Worm (Caenorhabditis elegans): ENCODE results near the gene T05G5.5.

T05G5.5 gene

ce11 chrIII:9721991-9722390 is 29.2 kb downstream of the T05G5.5 start (continued):
- TF ChIP-seq pqm-1 (tag; optimal IDR thresholded peaks at IDR 0.05) (peak; percentile 98), mep-1 (tag; optimal IDR thresholded peaks at IDR 0.05) (no peak), R02D3.7 (tag; optimal IDR thresholded peaks at IDR 0.05) (no peak), madf-9 (GFP tag; conservative IDR thresholded peaks at IDR 0.05) (no peak), lin-13 (GFP tag; optimal IDR thresholded peaks at IDR 0.05) (no peak), nhr-25 (tag; optimal IDR thresholded peaks at IDR 0.05; ENCODE audit: borderline replicate concordance, insufficient read depth) (no peak), ceh-62 (tag; optimal IDR thresholded peaks at IDR 0.05) (no peak), ztf-7 (tag; optimal IDR thresholded peaks at IDR 0.05) (no peak), Y75B8A.6 (GFP tag; IDR thresholded peaks at IDR 0.05) (no peak), tag-97 (GFP tag; IDR thresholded peaks at IDR 0.05) (no peak), nhr-10 (tag; optimal IDR thresholded peaks at IDR 0.05) (no peak), egl-27 (tag; optimal IDR thresholded peaks at IDR 0.05) (no peak), egl-43 (GFP tag; IDR thresholded peaks at IDR 0.05) (no peak), nhr-48 (tag; optimal IDR thresholded peaks at IDR 0.05) (peak; percentile 27), F26F4.8 (GFP tag; conservative IDR thresholded peaks at IDR 0.05) (no peak), ztf-11 (tag; optimal IDR thresholded peaks at IDR 0.05) (no peak), zip-11 (GFP tag; IDR thresholded peaks at IDR 0.05) (no peak), snpc-4 (tag; optimal IDR thresholded peaks at IDR 0.05) (no peak), zfp-2 (tag; optimal IDR thresholded peaks at IDR 0.05) (no peak), hif-1 (tag; optimal IDR thresholded peaks at IDR 0.05) (no peak), F49E8.2 (tag; optimal IDR thresholded peaks at IDR 0.05; ENCODE audit: borderline replicate concordance) (no peak), tra-1 (GFP tag; IDR thresholded peaks at IDR 0.05) (0 out of 2 replicates have a peak, but pooled peaks have one; percentile 56), mxl-2 (GFP tag; conservative IDR thresholded peaks at IDR 0.05) (no peak), Y105C5A.15 (GFP tag; IDR thresholded peaks at IDR 0.05) (no peak), vab-7 (GFP tag; IDR thresholded peaks at IDR 0.05) (no peak), nhr-102 (tag; optimal IDR thresholded peaks at IDR 0.05) (peak; percentile 13), ceh-32 (tag; optimal IDR thresholded peaks at IDR 0.05; ENCODE audit: poor library complexity) (no peak), zip-2 (tag; optimal IDR thresholded peaks at IDR 0.05) (no peak), D1046.2 (GFP tag; IDR thresholded peaks at IDR 0.05) (no peak), nhr-77 (tag; optimal IDR thresholded peaks at IDR 0.05) (peak; percentile 77), skn-1 (tag; optimal IDR thresholded peaks at IDR 0.05) (no peak), mdl-1 (tag; optimal IDR thresholded peaks at IDR 0.05) (peak in 1 of 2 experiments; percentile 34), F10B5.3 (tag; optimal IDR thresholded peaks at IDR 0.05) (no peak), snpc-1.2 (GFP tag; IDR thresholded peaks at IDR 0.05) (no peak), ZK337.2 (GFP tag; IDR thresholded peaks at IDR 0.05) (no peak), dpl-1 (GFP tag; optimal IDR thresholded peaks at IDR 0.05) (no peak), zfp-3 (GFP tag; conservative IDR thresholded peaks at IDR 0.05) (no peak), Y5F2A.4 (GFP tag; optimal IDR thresholded peaks at IDR 0.05) (no peak), daf-16 (GFP tag; optimal IDR thresholded peaks at IDR 0.05) (no peak), daf-16 (tag; optimal IDR thresholded peaks at IDR 0.05) (peak; percentile 89), nhr-42 (GFP tag; IDR thresholded peaks at IDR 0.05) (no peak), hlh-11 (tag; optimal IDR thresholded peaks at IDR 0.05) (peak; percentile 84), lir-3 (tag; optimal IDR thresholded peaks at IDR 0.05) (no peak), hlh-30 (tag; optimal IDR thresholded peaks at IDR 0.05; ENCODE audit: insufficient read depth) (peak; percentile 36), lin-1 (GFP tag; IDR thresholded peaks at IDR 0.05) (no peak), arid-1 (GFP tag; conservative IDR thresholded peaks at IDR 0.05) (no peak), ZK546.5 (tag; optimal IDR thresholded peaks at IDR 0.05) (no peak), dmd-6 (GFP tag; IDR thresholded peaks at IDR 0.05) (peak; percentile 91)

Data from whole organism, L4 larva.